Worm (Caenorhabditis elegans) whole organism, L1 larva: ENCODE data around the gene him-5.

Experiments used
- C04F5.9 ChIP-seq: sonication (generic microtip); optimal IDR thresholded peaks from 2 replicates; lab custom pipeline; 2016; ENCODE audit warnings: missing genetic modification characterization, missing compliant biosample characterization
- C16A3.4 ChIP-seq: fragments of 150-350 bp; optimal IDR thresholded peaks from 2 replicates; lab custom pipeline; 2014; ENCODE audit warnings: missing biosample characterization, missing genetic modification characterization
- F16B12.6 ChIP-seq: fragments of 150-350 bp; optimal IDR thresholded peaks from 2 replicates; lab custom pipeline; 2014; ENCODE audit warnings: missing biosample characterization, missing genetic modification characterization
- Y116A8C.19 ChIP-seq: sonication (generic microtip); optimal IDR thresholded peaks from 2 replicates; lab custom pipeline; 2016; ENCODE audit warnings: missing compliant biosample characterization, missing genetic modification characterization, borderline replicate concordance
- alr-1 ChIP-seq: fragments of 200-800 bp; sonication (Bioruptor generic); optimal IDR thresholded peaks from 2 replicates; lab custom pipeline; 2018; ENCODE audit warnings: borderline replicate concordance, mild to moderate bottlenecking, missing genetic modification characterization, missing compliant biosample characterization
- aly-2 ChIP-seq: fragments of 150-350 bp; optimal IDR thresholded peaks from 2 replicates; lab custom pipeline; 2014; ENCODE audit warnings: missing biosample characterization, missing genetic modification characterization
- blmp-1 ChIP-seq: fragments of 150-350 bp; optimal IDR thresholded peaks from 2 replicates; lab custom pipeline; 2014; ENCODE audit warnings: missing biosample characterization, missing genetic modification characterization
- ceh-63 ChIP-seq: fragments of 200-800 bp; sonication (Bioruptor generic); optimal IDR thresholded peaks from 2 replicates; lab custom pipeline; 2018; ENCODE audit warnings: mild to moderate bottlenecking, missing genetic modification characterization, missing compliant biosample characterization
- ceh-8 ChIP-seq: fragments of 200-800 bp; sonication (Bioruptor generic); optimal IDR thresholded peaks from 2 replicates; lab custom pipeline; 2018; ENCODE audit warnings: mild to moderate bottlenecking, missing genetic modification characterization, moderate library complexity, missing compliant biosample characterization
- ces-1 ChIP-seq: fragments of 150-350 bp; optimal IDR thresholded peaks from 2 replicates; lab custom pipeline; 2014; ENCODE audit warnings: missing biosample characterization, missing genetic modification reagents, missing genetic modification characterization
- dpl-1 ChIP-seq, 3 experiments: fragments of 150-350 bp in 2 of 3; sonication (generic microtip) in 1 of 3; optimal IDR thresholded peaks; 2 replicates each; lab custom pipeline; 2014 to 2017; ENCODE audit warnings: missing biosample characterization in 3 of 3, missing genetic modification characterization in 3 of 3, missing genetic modification reagents in 3 of 3
- efl-1 ChIP-seq, 4 experiments: fragments of 150-350 bp; optimal IDR thresholded peaks in 3 of 4; peaks in 1 of 4; 1 replicate in 1 of 4; 2 replicates in 3 of 4; lab custom pipeline; 2014; ENCODE audit warnings: missing biosample characterization in 2 of 4, missing genetic modification characterization in 2 of 4, missing genetic modification reagents in 2 of 4
- efl-3 ChIP-seq: fragments of 200-800 bp; sonication (Bioruptor generic); optimal IDR thresholded peaks from 2 replicates; lab custom pipeline; 2018; ENCODE audit warnings: mild to moderate bottlenecking, missing genetic modification characterization, missing compliant biosample characterization
- egl-27 ChIP-seq, 2 experiments: fragments of 150-350 bp in 1 of 2; sonication (generic microtip); optimal IDR thresholded peaks; 3 replicates each; lab custom pipeline; 2017 to 2018; ENCODE audit warnings: missing biosample characterization in 2 of 2, missing genetic modification characterization in 2 of 2, missing genetic modification reagents in 2 of 2
- elt-2 ChIP-seq: sonication (generic microtip); optimal IDR thresholded peaks from 2 replicates; lab custom pipeline; 2016; ENCODE audit warnings: missing genetic modification characterization, mild to moderate bottlenecking, inconsistent platforms, missing compliant biosample characterization, missing genetic modification reagents
- elt-3 ChIP-seq, 6 experiments: fragments of 150-350 bp in 1 of 6; sonication (generic microtip); optimal IDR thresholded peaks; 2 replicates each; lab custom pipeline; 2017 to 2018; ENCODE audit warnings: missing biosample characterization in 6 of 6, missing genetic modification characterization in 6 of 6, inconsistent platforms in 1 of 6
- ets-5 ChIP-seq: fragments of 200-800 bp; sonication (Bioruptor generic); IDR thresholded peaks from 2 replicates; pipeline ENCODE4 v1.3.6; 2022; ENCODE audit warnings: missing genetic modification characterization, missing compliant biosample characterization
- fkh-4 ChIP-seq: sonication (generic microtip); optimal IDR thresholded peaks from 2 replicates; lab custom pipeline; 2016; ENCODE audit warnings: missing compliant biosample characterization, missing genetic modification characterization, borderline replicate concordance
- fkh-8 ChIP-seq: sonication (generic microtip); optimal IDR thresholded peaks from 2 replicates; lab custom pipeline; 2016; ENCODE audit warnings: mild to moderate bottlenecking, missing genetic modification characterization, missing compliant biosample characterization
- grh-1 ChIP-seq: fragments of 200-800 bp; sonication (Bioruptor generic); IDR thresholded peaks from 2 replicates; pipeline ENCODE4 v1.3.6; 2022; ENCODE audit warnings: missing genetic modification reagents, missing genetic modification characterization, missing compliant biosample characterization
- irx-1 ChIP-seq: sonication (generic microtip); optimal IDR thresholded peaks from 2 replicates; lab custom pipeline; 2016; ENCODE audit warnings: missing genetic modification characterization, missing compliant biosample characterization
- jun-1 ChIP-seq: fragments of 150-350 bp; optimal IDR thresholded peaks from 2 replicates; lab custom pipeline; 2014; ENCODE audit warnings: missing biosample characterization, missing genetic modification reagents, missing genetic modification characterization
- lin-13 ChIP-seq: fragments of 150-350 bp; optimal IDR thresholded peaks from 2 replicates; lab custom pipeline; 2014; ENCODE audit warnings: missing biosample characterization, missing genetic modification reagents, missing genetic modification characterization
- lin-14 ChIP-seq: fragments of 200-800 bp; sonication (Bioruptor generic); optimal IDR thresholded peaks from 2 replicates; lab custom pipeline; 2018; ENCODE audit warnings: mild to moderate bottlenecking, missing genetic modification characterization, moderate library complexity, missing compliant biosample characterization
- lin-15B ChIP-seq: fragments of 150-350 bp; sonication (generic microtip); optimal IDR thresholded peaks from 3 replicates; lab custom pipeline; 2014; ENCODE audit warnings: missing biosample characterization, missing genetic modification characterization
- lin-35 ChIP-seq, 2 experiments: fragments of 150-350 bp; optimal IDR thresholded peaks; 2 replicates each; lab custom pipeline; 2014; ENCODE audit warnings: missing biosample characterization in 2 of 2, missing genetic modification characterization in 2 of 2, missing genetic modification reagents in 2 of 2
- lsy-2 ChIP-seq, 2 experiments: fragments of 150-350 bp; optimal IDR thresholded peaks; 2 replicates each; lab custom pipeline; 2014; ENCODE audit warnings: missing biosample characterization in 2 of 2, missing genetic modification characterization in 2 of 2
- mab-9 ChIP-seq: fragments of 200-800 bp; sonication (Bioruptor generic); IDR thresholded peaks from 2 replicates; pipeline ENCODE4 v1.3.6; 2022; ENCODE audit warnings: missing genetic modification reagents, missing genetic modification characterization, missing compliant biosample characterization
- mdl-1 ChIP-seq, 2 experiments: fragments of 150-350 bp; optimal IDR thresholded peaks; 2 replicates each; lab custom pipeline; 2014 to 2017; ENCODE audit warnings: missing biosample characterization in 2 of 2, missing genetic modification characterization in 2 of 2, inconsistent platforms in 1 of 2
- mep-1 ChIP-seq: fragments of 150-350 bp; optimal IDR thresholded peaks from 2 replicates; lab custom pipeline; 2014; ENCODE audit warnings: missing biosample characterization, missing genetic modification characterization
- nhr-20 ChIP-seq: sonication (generic microtip); optimal IDR thresholded peaks from 2 replicates; lab custom pipeline; 2016; ENCODE audit warnings: mild to moderate bottlenecking, missing genetic modification characterization, missing compliant biosample characterization
- nhr-28 ChIP-seq: fragments of 150-350 bp; optimal IDR thresholded peaks from 2 replicates; lab custom pipeline; 2014; ENCODE audit warnings: missing biosample characterization, missing genetic modification characterization
- nhr-84 ChIP-seq: sonication (generic microtip); optimal IDR thresholded peaks from 2 replicates; lab custom pipeline; 2017; ENCODE audit warnings: missing biosample characterization, missing genetic modification characterization
- nhr-85 ChIP-seq: sonication (generic microtip); peaks from one replicate; lab custom pipeline; 2016; ENCODE audit warnings: missing genetic modification characterization, inconsistent platforms, missing compliant biosample characterization
- sox-4 ChIP-seq: sonication (generic microtip); optimal IDR thresholded peaks from 2 replicates; lab custom pipeline; 2016; ENCODE audit warnings: missing genetic modification characterization, missing compliant biosample characterization
- sptf-1 ChIP-seq: fragments of 150-350 bp; optimal IDR thresholded peaks from 2 replicates; lab custom pipeline; 2014; ENCODE audit warnings: missing biosample characterization, missing genetic modification characterization
- sup-37 ChIP-seq: fragments of 200-800 bp; sonication (Bioruptor generic); optimal IDR thresholded peaks from 2 replicates; lab custom pipeline; 2018; ENCODE audit warnings: mild to moderate bottlenecking, missing genetic modification characterization, missing compliant biosample characterization
- swsn-7 ChIP-seq: sonication (generic microtip); optimal IDR thresholded peaks from 2 replicates; lab custom pipeline; 2016; ENCODE audit warnings: missing genetic modification characterization, missing compliant biosample characterization
- tbx-2 ChIP-seq: sonication (generic microtip); optimal IDR thresholded peaks from 2 replicates; lab custom pipeline; 2016; ENCODE audit warnings: missing genetic modification characterization, missing compliant biosample characterization
- tlp-1 ChIP-seq: fragments of 150-350 bp; optimal IDR thresholded peaks from 2 replicates; lab custom pipeline; 2014; ENCODE audit warnings: missing biosample characterization, missing genetic modification characterization
- vab-15 ChIP-seq: sonication (generic microtip); optimal IDR thresholded peaks from 2 replicates; lab custom pipeline; 2017; ENCODE audit warnings: missing genotype, mild to moderate bottlenecking, missing genetic modification characterization, missing compliant biosample characterization
- xbp-1 ChIP-seq: sonication (generic microtip); optimal IDR thresholded peaks from 2 replicates; lab custom pipeline; 2016; ENCODE audit warnings: missing genetic modification characterization, missing compliant biosample characterization
- zag-1 ChIP-seq: fragments of 150-350 bp; optimal IDR thresholded peaks from 2 replicates; lab custom pipeline; 2014; ENCODE audit warnings: missing biosample characterization, missing genetic modification characterization
- ztf-4 ChIP-seq: fragments of 150-350 bp; optimal IDR thresholded peaks from 2 replicates; lab custom pipeline; 2014; ENCODE audit warnings: missing biosample characterization, missing genetic modification characterization

Gene him-5

DNA sequence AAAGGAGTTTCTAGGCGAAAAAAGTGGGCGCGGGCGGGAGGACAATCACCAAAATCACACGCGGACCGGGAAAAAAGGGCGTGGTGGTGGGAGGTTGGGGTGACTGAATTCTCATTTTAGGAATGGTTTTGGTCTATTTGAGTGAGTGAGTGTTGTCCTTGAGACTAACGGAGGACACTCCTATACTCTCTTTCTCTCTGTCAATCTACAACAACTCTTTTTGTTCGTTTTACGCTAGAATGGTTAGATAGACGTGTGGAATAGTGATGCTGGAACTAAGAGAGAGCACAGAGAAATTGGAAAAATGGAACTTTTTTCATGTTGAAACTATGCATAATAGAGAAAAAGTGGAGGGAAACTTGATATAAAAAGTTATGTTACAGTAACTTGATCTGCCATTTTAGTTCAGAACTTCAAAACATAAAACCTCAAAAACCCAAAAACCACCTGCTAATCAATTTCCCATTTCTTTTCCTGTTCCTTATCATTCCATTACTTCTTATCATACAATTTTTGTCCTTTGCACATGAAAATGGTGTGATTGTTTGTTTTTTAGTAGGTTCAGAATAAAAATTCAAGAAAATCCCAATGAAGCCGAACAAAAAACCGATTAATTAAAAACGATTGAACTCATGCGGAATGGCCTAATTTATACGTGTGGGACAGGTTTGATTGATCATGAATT lies 44.7 kb downstream of the him-5 start:
- TF ChIP-seq mep-1 (tag; lab: Kevin White, UChicago) = no peak
- no peak for TF ChIP-seq aly-2
- no peak for TF ChIP-seq C16A3.4 (tag; lab: Kevin White, UChicago)
- TF ChIP-seq irx-1 (tag; lab: Kevin White, UChicago) = no peak
- no peak for TF ChIP-seq lin-15B (tag; lab: Kevin White, UChicago)
- no peak for TF ChIP-seq efl-3 (GFP tag; lab: Kevin White, UChicago)
- no peak for TF ChIP-seq nhr-84
- TF ChIP-seq blmp-1 = peak; percentile 15
- peak in 1 of 2 experiments; percentile 30 for TF ChIP-seq lsy-2 (tag; optimal IDR thresholded peaks at IDR 0.05; lab: Kevin White, UChicago)
- no peak for TF ChIP-seq F16B12.6 (tag; lab: Kevin White, UChicago)
- TF ChIP-seq alr-1 (tag; lab: Kevin White, UChicago) = no peak
- TF ChIP-seq lin-35 (GFP tag; optimal IDR thresholded peaks at IDR 0.05; lab: Kevin White, UChicago) = peak in 1 of 2 experiments; percentile 5
- TF ChIP-seq xbp-1 (tag; lab: Kevin White, UChicago) = no peak
- TF ChIP-seq C04F5.9 = no peak
- TF ChIP-seq nhr-28 (tag; lab: Kevin White, UChicago) = no peak
- TF ChIP-seq egl-27 (tag; optimal IDR thresholded peaks at IDR 0.05; lab: Kevin White, UChicago) = no peak
- no peak for TF ChIP-seq vab-15 (tag; lab: Kevin White, UChicago)
- TF ChIP-seq ets-5 (GFP tag; lab: Robert Waterston, UW) = no peak
- no peak for TF ChIP-seq ces-1
- no peak for TF ChIP-seq jun-1
- no peak for TF ChIP-seq sox-4 (tag; lab: Kevin White, UChicago)
- no peak for TF ChIP-seq ceh-63
- peak in 3 of 6 experiments; percentile 12 to 48 (median 26) for TF ChIP-seq elt-3 (tag; optimal IDR thresholded peaks at IDR 0.05; lab: Kevin White, UChicago)
- TF ChIP-seq tbx-2 (tag; lab: Kevin White, UChicago) = no peak
- no peak for TF ChIP-seq mdl-1 (tag; optimal IDR thresholded peaks at IDR 0.05; lab: Kevin White, UChicago)
- TF ChIP-seq swsn-7 = no peak
- TF ChIP-seq mab-9 (GFP tag; lab: Robert Waterston, UW) = no peak
- no peak for TF ChIP-seq zag-1 (tag; lab: Kevin White, UChicago)
- peak; percentile 75 for TF ChIP-seq nhr-85
- no peak for TF ChIP-seq fkh-8 (tag; lab: Kevin White, UChicago)
- TF ChIP-seq dpl-1 (GFP tag; optimal IDR thresholded peaks at IDR 0.05; lab: Kevin White, UChicago) = no peak
- TF ChIP-seq Y116A8C.19 = no peak
- no peak for TF ChIP-seq grh-1 (GFP tag; lab: Robert Waterston, UW)
- no peak for TF ChIP-seq ceh-8 (GFP tag; lab: Kevin White, UChicago)
- no peak for TF ChIP-seq fkh-4 (tag; lab: Kevin White, UChicago)
- no peak for TF ChIP-seq ztf-4 (tag; lab: Kevin White, UChicago)
- TF ChIP-seq elt-2 (tag; lab: Kevin White, UChicago) = peak; percentile 53
- peak; percentile 18 for TF ChIP-seq tlp-1
- peak; percentile 54 for TF ChIP-seq lin-14
- TF ChIP-seq lin-13 (GFP tag; lab: Kevin White, UChicago) = no peak
- TF ChIP-seq sup-37 (GFP tag; lab: Kevin White, UChicago) = no peak
- TF ChIP-seq sptf-1 (tag; lab: Kevin White, UChicago) = no peak
- no peak for TF ChIP-seq efl-1 (optimal IDR thresholded peaks at IDR 0.05; lab: Kevin White, UChicago)
- TF ChIP-seq efl-1 (GFP tag; optimal IDR thresholded peaks at IDR 0.05 in 1 of 2; lab: Kevin White, UChicago) = no peak
- no peak for TF ChIP-seq nhr-20 (tag; lab: Kevin White, UChicago)
